Worm (Caenorhabditis elegans) whole organism, midembryonic: ENCODE data around the gene cdh-8.

Experiments used
- flt-1 ChIP-seq: fragments of 200-800 bp; sonication (Bioruptor generic); IDR thresholded peaks from 2 replicates; pipeline ENCODE4 v1.3.6; 2022; ENCODE audit warnings: missing genetic modification characterization, missing compliant biosample characterization
- klf-2 ChIP-seq: fragments of 200-800 bp; sonication (Bioruptor generic); conservative IDR thresholded peaks from 2 replicates; pipeline ENCODE4 v1.3.6; 2022; ENCODE audit warnings: missing genetic modification reagents, missing genetic modification characterization, missing compliant biosample characterization
- med-1 ChIP-seq: sonication (generic microtip); optimal IDR thresholded peaks from 2 replicates; lab custom pipeline; 2017; ENCODE audit warnings: missing genetic modification characterization, mild to moderate bottlenecking, missing compliant biosample characterization, antibody characterized with exemption, missing genetic modification reagents; ENCODE audit not compliant: insufficient read depth
- tab-1 ChIP-seq: fragments of 200-800 bp; sonication (Bioruptor generic); IDR thresholded peaks from 2 replicates; pipeline ENCODE4 v1.3.6; 2022; ENCODE audit warnings: missing genetic modification characterization, missing compliant biosample characterization
- ztf-23 ChIP-seq: fragments of 200-800 bp; sonication (Bioruptor generic); IDR thresholded peaks from 2 replicates; pipeline ENCODE4 v1.3.6; 2022; ENCODE audit warnings: missing genetic modification reagents, missing genetic modification characterization, missing compliant biosample characterization
- ztf-29 ChIP-seq: fragments of 200-800 bp; sonication (Bioruptor generic); IDR thresholded peaks from 2 replicates; pipeline ENCODE4 v1.3.6; 2022; ENCODE audit warnings: missing genetic modification reagents, missing genetic modification characterization, missing compliant biosample characterization

DNA sequence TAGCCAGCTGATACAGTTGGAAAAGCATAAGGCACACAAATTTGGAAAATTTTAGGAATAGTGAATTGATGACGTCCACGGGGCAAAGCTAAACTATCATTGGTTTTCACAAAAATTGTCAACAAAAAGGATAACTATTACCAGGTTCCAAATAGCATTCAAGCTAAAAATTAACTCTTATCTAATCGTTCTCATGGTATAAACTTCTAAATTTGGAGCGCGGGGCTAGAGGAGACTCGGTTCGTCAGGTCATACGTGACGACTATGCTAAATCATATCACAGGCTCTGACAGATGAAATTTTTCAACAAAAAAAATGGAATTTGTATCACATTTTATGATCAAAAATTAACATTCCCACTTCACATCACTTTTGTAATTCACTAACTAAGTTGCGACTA, 40.4 kb upstream of the cdh-8 start:
- no peak for TF ChIP-seq med-1
- no peak for TF ChIP-seq ztf-23 (GFP tag; lab: Robert Waterston, UW)
- no peak for TF ChIP-seq flt-1
- no peak for TF ChIP-seq ztf-29 (GFP tag; lab: Robert Waterston, UW)
- TF ChIP-seq tab-1: no peak
- no peak for TF ChIP-seq klf-2 (GFP tag; lab: Robert Waterston, UW)
